Fruit fly (Drosophila melanogaster): ENCODE data around the gene Cog4.
A peak's percentile ranks its signal among the peaks of the same experiment; 100 is the strongest.

Gene Cog4

DNA sequence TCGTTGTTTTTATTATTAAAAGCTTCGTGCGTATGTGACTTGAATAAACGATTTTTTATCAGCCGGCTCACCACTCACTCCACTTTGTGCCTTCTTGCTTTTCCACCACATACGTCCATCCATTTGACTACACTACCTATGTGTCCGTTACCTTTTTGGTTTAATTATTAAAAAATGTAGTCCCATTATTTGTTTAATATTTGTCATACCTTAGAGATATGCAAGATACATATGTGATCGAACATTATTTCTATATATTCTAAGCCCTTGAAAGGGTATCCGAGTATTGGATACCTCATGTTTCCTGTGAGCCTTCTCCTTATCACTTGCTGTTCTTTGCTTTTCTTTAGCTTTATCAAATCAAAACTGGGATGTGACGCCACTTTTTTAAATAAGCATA lies 30.8 kb upstream of the Cog4 start (continued):
- TF ChIP-seq CG13775 (GFP tag; optimal IDR thresholded peaks at IDR 0.05): no peak
- no peak for TF ChIP-seq TFAM (GFP tag; optimal IDR thresholded peaks at IDR 0.05)
- no peak for TF ChIP-seq tup (GFP tag; optimal IDR thresholded peaks at IDR 0.05)
- no peak for TF ChIP-seq NK7.1 (GFP tag; optimal IDR thresholded peaks at IDR 0.05)
- TF ChIP-seq BEAF-32 (GFP tag; optimal IDR thresholded peaks at IDR 0.05): no peak
- TF ChIP-seq twi (tag; optimal IDR thresholded peaks at IDR 0.05): no peak
- no peak for TF ChIP-seq CG17802 (tag; optimal IDR thresholded peaks at IDR 0.05)
- no peak for TF ChIP-seq CG1529 (GFP tag; optimal IDR thresholded peaks at IDR 0.05)
- TF ChIP-seq PHDP (tag; optimal IDR thresholded peaks at IDR 0.05): peak; percentile 57
- peak; percentile 61 for TF ChIP-seq bowl (GFP tag; IDR thresholded peaks at IDR 0.05)
- TF ChIP-seq abd-A (tag; optimal IDR thresholded peaks at IDR 0.05): no peak
- TF ChIP-seq cwo (GFP tag; optimal IDR thresholded peaks at IDR 0.05): peak; percentile 64
- TF ChIP-seq run (tag; optimal IDR thresholded peaks at IDR 0.05): no peak

DNA sequence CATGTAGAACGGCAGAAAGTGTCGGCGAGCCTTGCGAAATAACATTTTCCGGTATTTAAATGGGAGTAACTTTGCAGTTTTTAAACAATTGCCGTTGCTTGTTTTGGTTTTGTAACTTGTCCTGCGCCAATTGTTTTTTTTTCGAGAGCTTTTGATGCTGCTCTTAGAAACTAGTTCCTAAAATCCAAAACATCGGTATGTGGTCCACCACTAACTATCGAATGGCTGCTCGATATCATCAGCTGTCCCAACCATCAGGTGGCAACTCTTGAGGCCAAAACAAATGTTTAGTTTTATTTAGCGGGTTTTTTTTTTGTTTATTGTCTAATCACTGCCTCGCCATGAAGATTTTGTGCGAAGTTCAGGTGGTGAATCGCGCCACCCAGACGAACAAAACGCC lies 28.7 kb upstream of the Cog4 start, which contains the start of the genes Fatp1 and Lrr47:
Gene Fatp1 (minus strand): TSS at position 134 of the 400 bp plus-strand sequence.
Gene Lrr47 (plus strand): TSS at position 251 of the 400 bp plus-strand sequence.
- TF ChIP-seq CG2202 (tag; optimal IDR thresholded peaks at IDR 0.05) (no peak), Sry-δ (GFP tag; optimal IDR thresholded peaks at IDR 0.05) (peak; percentile 93), Gsc (GFP tag; IDR thresholded peaks at IDR 0.05) (no peak), usp (GFP tag; optimal IDR thresholded peaks at IDR 0.05) (no peak), Ssrp (tag; optimal IDR thresholded peaks at IDR 0.05) (no peak), nerfin-1 (tag; optimal IDR thresholded peaks at IDR 0.05) (no peak), Ada2b (GFP tag; IDR thresholded peaks at IDR 0.05) (no peak), sim (GFP tag; IDR thresholded peaks at IDR 0.05) (no peak), vnd (GFP tag; IDR thresholded peaks at IDR 0.05; ENCODE audit: partially characterized antibody) (peak; percentile 78), Scr (GFP tag; IDR thresholded peaks at IDR 0.05; ENCODE audit: partially characterized antibody) (peak; percentile 88), yki (optimal IDR thresholded peaks at IDR 0.05) (no peak), hth (optimal IDR thresholded peaks at IDR 0.05) (no peak), chn (GFP tag; optimal IDR thresholded peaks at IDR 0.05) (no peak), CG17359 (tag; optimal IDR thresholded peaks at IDR 0.05) (no peak), Taf1 (GFP tag; IDR thresholded peaks at IDR 0.05) (no peak), sug (tag; optimal IDR thresholded peaks at IDR 0.05) (no peak), Antp (GFP tag; optimal IDR thresholded peaks at IDR 0.05) (no peak), croc (GFP tag; conservative IDR thresholded peaks at IDR 0.05) (no peak), Oaz (GFP tag; IDR thresholded peaks at IDR 0.05) (no peak), tx (GFP tag; optimal IDR thresholded peaks at IDR 0.05) (no peak), CG14965 (GFP tag; optimal IDR thresholded peaks at IDR 0.05; ENCODE audit: borderline replicate concordance) (no peak), Poxn (GFP tag; IDR thresholded peaks at IDR 0.05) (no peak), hbn (GFP tag; IDR thresholded peaks at IDR 0.05; ENCODE audit: partially characterized antibody) (peak; percentile 85), CG6791 (GFP tag; IDR thresholded peaks at IDR 0.05; ENCODE audit: partially characterized antibody) (peak; percentile 84), stwl (tag; optimal IDR thresholded peaks at IDR 0.05) (peak; percentile 41), CG4404 (GFP tag; IDR thresholded peaks at IDR 0.05) (no peak), pita (GFP tag; optimal IDR thresholded peaks at IDR 0.05) (no peak), Kr (GFP tag; optimal IDR thresholded peaks at IDR 0.05) (no peak), trh (GFP tag; optimal IDR thresholded peaks at IDR 0.05) (no peak), Dp (GFP tag; optimal IDR thresholded peaks at IDR 0.05) (peak; percentile 36), Doc3 (GFP tag; IDR thresholded peaks at IDR 0.05; ENCODE audit: partially characterized antibody) (peak; percentile 76), CG31224 (GFP tag; IDR thresholded peaks at IDR 0.05) (no peak), CG2889 (GFP tag; IDR thresholded peaks at IDR 0.05) (no peak), CG33213 (GFP tag; optimal IDR thresholded peaks at IDR 0.05) (peak; percentile 44), gsb (GFP tag; IDR thresholded peaks at IDR 0.05) (no peak), CG3407 (GFP tag; optimal IDR thresholded peaks at IDR 0.05) (no peak), Dll (GFP tag; IDR thresholded peaks at IDR 0.05; ENCODE audit: partially characterized antibody) (peak; percentile 86), CG4617 (GFP tag; optimal IDR thresholded peaks at IDR 0.05; ENCODE audit: borderline replicate concordance) (peak; percentile 35), CG12744 (GFP tag; optimal IDR thresholded peaks at IDR 0.05) (no peak)

Measured in whole organism, embryonic.